Fruit fly (Drosophila melanogaster): ENCODE results near the gene GluRIIB.

The GluRIIB gene

DNA sequence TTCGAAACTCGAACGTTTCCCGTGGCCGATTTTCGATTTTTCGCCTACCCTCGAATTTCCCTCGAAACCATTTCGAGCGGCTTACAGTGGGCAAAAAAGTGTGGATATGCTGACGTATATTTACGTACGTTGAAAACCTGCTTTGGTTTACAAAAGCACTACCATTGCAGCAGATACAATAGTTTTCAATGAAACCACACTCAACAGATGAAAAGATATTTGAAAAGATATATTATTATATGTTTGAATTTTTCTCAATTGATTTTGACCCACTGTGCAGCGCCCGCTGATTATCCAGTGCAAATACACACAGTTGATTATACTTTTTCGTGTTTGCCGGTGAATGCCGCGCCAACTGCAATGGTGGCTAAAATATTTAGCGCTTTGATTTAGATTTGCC is 51.0 kb downstream of the GluRIIB start (continued):
- TF ChIP-seq D19A (tag; optimal IDR thresholded peaks at IDR 0.05) (peak; percentile 49), ap (GFP tag; IDR thresholded peaks at IDR 0.05) (no peak), ftz-f1 (GFP tag; optimal IDR thresholded peaks at IDR 0.05) (no peak), eyg (GFP tag; optimal IDR thresholded peaks at IDR 0.05) (no peak), ato (GFP tag; IDR thresholded peaks at IDR 0.05; ENCODE audit: partially characterized antibody) (no peak), twi (tag; optimal IDR thresholded peaks at IDR 0.05) (no peak), pan (optimal IDR thresholded peaks at IDR 0.05) (no peak), pan (GFP tag; optimal IDR thresholded peaks at IDR 0.05 in 1 of 2, IDR thresholded peaks at IDR 0.05 in 1 of 2) (no peak), bigmax (GFP tag; optimal IDR thresholded peaks at IDR 0.05) (no peak), CG7745 (tag; optimal IDR thresholded peaks at IDR 0.05) (no peak), Xbp1 (GFP tag; optimal IDR thresholded peaks at IDR 0.05) (peak; percentile 38), Awh (GFP tag; IDR thresholded peaks at IDR 0.05) (no peak), row (GFP tag; IDR thresholded peaks at IDR 0.05) (no peak; the same call in 1 of the 3 replicates), gcm (GFP tag; optimal IDR thresholded peaks at IDR 0.05) (no peak), fd96Cb (tag; optimal IDR thresholded peaks at IDR 0.05) (peak; percentile 16), disco-r (GFP tag; optimal IDR thresholded peaks at IDR 0.05) (no peak), CG8388 (GFP tag; optimal IDR thresholded peaks at IDR 0.05) (peak; percentile 51), nom (GFP tag; optimal IDR thresholded peaks at IDR 0.05) (no peak), CG10462 (GFP tag; optimal IDR thresholded peaks at IDR 0.05) (no peak), pb (GFP tag; optimal IDR thresholded peaks at IDR 0.05) (no peak), HLH3B (GFP tag; IDR thresholded peaks at IDR 0.05) (peak; percentile 39; the same call in 1 of the 2 replicates), Med (GFP tag) (no peak), CG16813 (GFP tag; IDR thresholded peaks at IDR 0.05; ENCODE audit: partially characterized antibody) (no peak), Nf-YC (tag; optimal IDR thresholded peaks at IDR 0.05) (no peak), z (GFP tag; IDR thresholded peaks at IDR 0.05) (no peak), CG11456 (GFP tag; IDR thresholded peaks at IDR 0.05) (no peak), ttk (GFP tag; IDR thresholded peaks at IDR 0.05) (0 out of 2 replicates have a peak, but pooled peaks have one; percentile 20), Atf3 (GFP tag; optimal IDR thresholded peaks at IDR 0.05) (no peak), Pdp1 (GFP tag; optimal IDR thresholded peaks at IDR 0.05) (no peak), Dek (tag; optimal IDR thresholded peaks at IDR 0.05) (no peak), maf-S (GFP tag; optimal IDR thresholded peaks at IDR 0.05) (no peak), CG1647 (GFP tag; optimal IDR thresholded peaks at IDR 0.05) (no peak), CG10274 (GFP tag; optimal IDR thresholded peaks at IDR 0.05) (no peak), chif (GFP tag; optimal IDR thresholded peaks at IDR 0.05) (peak in 1 of 2 experiments; percentile 21), CG1529 (GFP tag; optimal IDR thresholded peaks at IDR 0.05) (no peak), tll (GFP tag; optimal IDR thresholded peaks at IDR 0.05) (no peak), CG32767 (GFP tag; IDR thresholded peaks at IDR 0.05) (no peak), psq (GFP tag; optimal IDR thresholded peaks at IDR 0.05) (no peak), lola (GFP tag; optimal IDR thresholded peaks at IDR 0.05) (peak in 1 of 3 experiments; percentile 48), Fer3 (tag; optimal IDR thresholded peaks at IDR 0.05) (peak; percentile 20), crp (GFP tag; optimal IDR thresholded peaks at IDR 0.05) (no peak), CG12942 (GFP tag; optimal IDR thresholded peaks at IDR 0.05) (no peak), CG3407 (GFP tag; optimal IDR thresholded peaks at IDR 0.05) (no peak), CG4360 (GFP tag; IDR thresholded peaks at IDR 0.05) (no peak), wor (GFP tag; IDR thresholded peaks at IDR 0.05) (no peak), CG4404 (GFP tag; IDR thresholded peaks at IDR 0.05) (no peak), CrebB (tag; optimal IDR thresholded peaks at IDR 0.05) (no peak), Hr78 (GFP tag; optimal IDR thresholded peaks at IDR 0.05) (no peak), her (GFP tag; optimal IDR thresholded peaks at IDR 0.05) (no peak), CG13296 (GFP tag; optimal IDR thresholded peaks at IDR 0.05) (no peak), CkIIα-i1 (GFP tag; IDR thresholded peaks at IDR 0.05) (no peak)

All from whole organism, embryonic.